Worm (Caenorhabditis elegans) whole organism, early embryonic: Measurements from ENCODE around the gene dct-16.

ENCODE experiments used
- F13C5.2 ChIP-seq: sonication (generic microtip); optimal IDR thresholded peaks from 2 replicates; lab custom pipeline; 2017; ENCODE audit warnings: mild to moderate bottlenecking, missing genetic modification characterization, inconsistent platforms, missing compliant biosample characterization
- ama-1 ChIP-seq: fragments of 150-350 bp; optimal IDR thresholded peaks from 2 replicates; lab custom pipeline; 2014
- ceh-13 ChIP-seq: fragments of 200-800 bp; sonication (Bioruptor generic); optimal IDR thresholded peaks from 2 replicates; lab custom pipeline; 2018; ENCODE audit warnings: mild to moderate bottlenecking, missing genetic modification characterization, missing compliant biosample characterization
- ets-7 ChIP-seq: sonication (generic microtip); optimal IDR thresholded peaks from 2 replicates; lab custom pipeline; 2016; ENCODE audit warnings: missing genotype, missing genetic modification characterization, missing compliant biosample characterization
- hmbx-1 ChIP-seq: sonication (generic microtip); optimal IDR thresholded peaks from 2 replicates; lab custom pipeline; 2016; ENCODE audit warnings: mild to moderate bottlenecking, missing genetic modification characterization, missing compliant biosample characterization
- scrt-1 ChIP-seq: fragments of 200-800 bp; sonication (Bioruptor generic); IDR thresholded peaks from 2 replicates; pipeline ENCODE4 v1.3.6; 2022; ENCODE audit warnings: missing genetic modification characterization, missing compliant biosample characterization
- sea-1 ChIP-seq: fragments of 200-800 bp; sonication (Bioruptor generic); conservative IDR thresholded peaks from 2 replicates; pipeline ENCODE4 v1.3.6; 2022; ENCODE audit warnings: missing genetic modification characterization, missing compliant biosample characterization
- tbx-11 ChIP-seq: fragments of 200-800 bp; sonication (Bioruptor generic); IDR thresholded peaks from 2 replicates; pipeline ENCODE4 v1.3.6; 2022; ENCODE audit warnings: missing genetic modification characterization, missing compliant biosample characterization
- tbx-37 ChIP-seq: fragments of 200-800 bp; sonication (Bioruptor generic); conservative IDR thresholded peaks from 2 replicates; pipeline ENCODE4 v1.3.6; 2022; ENCODE audit warnings: missing genetic modification reagents, missing genetic modification characterization, missing compliant biosample characterization
- tra-4 ChIP-seq: sonication (generic microtip); optimal IDR thresholded peaks from 2 replicates; lab custom pipeline; 2017; ENCODE audit warnings: missing genetic modification characterization, missing compliant biosample characterization

- TF ChIP-seq ama-1 (lab: Kevin White, UChicago) = no peak
- no peak for TF ChIP-seq F13C5.2
- no peak for TF ChIP-seq tra-4 (tag; lab: Kevin White, UChicago)
- no peak for TF ChIP-seq ceh-13 (GFP tag; lab: Kevin White, UChicago)
- TF ChIP-seq scrt-1 (GFP tag; lab: Robert Waterston, UW) = no peak
- TF ChIP-seq sea-1 (GFP tag; lab: Robert Waterston, UW) = no peak
- no peak for TF ChIP-seq tbx-11 (GFP tag; lab: Robert Waterston, UW)
- no peak for TF ChIP-seq tbx-37 (GFP tag; lab: Robert Waterston, UW)
- TF ChIP-seq ets-7 = no peak
- TF ChIP-seq hmbx-1 (tag; lab: Kevin White, UChicago) = no peak
These were observed 23.0 kb downstream of the dct-16 start, which contains the start of gene B0250.7 for ce11 chrV:20475830-20476229.
